Worm (Caenorhabditis elegans) whole organism, L1 larva: Measurements from ENCODE around the gene sprr-2.

Experiments
- aha-1 ChIP-seq: fragments of 150-350 bp; optimal IDR thresholded peaks from 2 replicates; lab custom pipeline; 2014; ENCODE audit warnings: missing biosample characterization, missing genetic modification characterization
- aly-2 ChIP-seq: fragments of 150-350 bp; optimal IDR thresholded peaks from 2 replicates; lab custom pipeline; 2014; ENCODE audit warnings: missing biosample characterization, missing genetic modification characterization
- ama-1 ChIP-seq: fragments of 150-350 bp; optimal IDR thresholded peaks from 2 replicates; lab custom pipeline; 2014
- blmp-1 ChIP-seq: fragments of 150-350 bp; optimal IDR thresholded peaks from 2 replicates; lab custom pipeline; 2014; ENCODE audit warnings: missing biosample characterization, missing genetic modification characterization
- ceh-63 ChIP-seq: fragments of 200-800 bp; sonication (Bioruptor generic); optimal IDR thresholded peaks from 2 replicates; lab custom pipeline; 2018; ENCODE audit warnings: mild to moderate bottlenecking, missing genetic modification characterization, missing compliant biosample characterization
- ceh-88 ChIP-seq: fragments of 200-800 bp; sonication (Bioruptor generic); IDR thresholded peaks from 2 replicates; pipeline ENCODE4 v1.3.6; 2022; ENCODE audit warnings: missing genetic modification characterization, missing compliant biosample characterization
- efl-1 ChIP-seq, 4 experiments: fragments of 150-350 bp; optimal IDR thresholded peaks in 3 of 4; peaks in 1 of 4; 1 replicate in 1 of 4; 2 replicates in 3 of 4; lab custom pipeline; 2014; ENCODE audit warnings: missing biosample characterization in 2 of 4, missing genetic modification characterization in 2 of 4, missing genetic modification reagents in 2 of 4
- elt-2 ChIP-seq: sonication (generic microtip); optimal IDR thresholded peaks from 2 replicates; lab custom pipeline; 2016; ENCODE audit warnings: missing genetic modification characterization, mild to moderate bottlenecking, inconsistent platforms, missing compliant biosample characterization, missing genetic modification reagents
- elt-3 ChIP-seq, 6 experiments: fragments of 150-350 bp in 1 of 6; sonication (generic microtip); optimal IDR thresholded peaks; 2 replicates each; lab custom pipeline; 2017 to 2018; ENCODE audit warnings: missing biosample characterization in 6 of 6, missing genetic modification characterization in 6 of 6, inconsistent platforms in 1 of 6
- fkh-8 ChIP-seq: sonication (generic microtip); optimal IDR thresholded peaks from 2 replicates; lab custom pipeline; 2016; ENCODE audit warnings: mild to moderate bottlenecking, missing genetic modification characterization, missing compliant biosample characterization
- grh-1 ChIP-seq: fragments of 200-800 bp; sonication (Bioruptor generic); IDR thresholded peaks from 2 replicates; pipeline ENCODE4 v1.3.6; 2022; ENCODE audit warnings: missing genetic modification reagents, missing genetic modification characterization, missing compliant biosample characterization
- lin-14 ChIP-seq: fragments of 200-800 bp; sonication (Bioruptor generic); optimal IDR thresholded peaks from 2 replicates; lab custom pipeline; 2018; ENCODE audit warnings: mild to moderate bottlenecking, missing genetic modification characterization, moderate library complexity, missing compliant biosample characterization
- lin-15B ChIP-seq: fragments of 150-350 bp; sonication (generic microtip); optimal IDR thresholded peaks from 3 replicates; lab custom pipeline; 2014; ENCODE audit warnings: missing biosample characterization, missing genetic modification characterization
- lin-35 ChIP-seq, 2 experiments: fragments of 150-350 bp; optimal IDR thresholded peaks; 2 replicates each; lab custom pipeline; 2014; ENCODE audit warnings: missing biosample characterization in 2 of 2, missing genetic modification characterization in 2 of 2, missing genetic modification reagents in 2 of 2
- lir-3 ChIP-seq: sonication (generic microtip); optimal IDR thresholded peaks from 2 replicates; lab custom pipeline; 2016; ENCODE audit warnings: mild to moderate bottlenecking, missing genetic modification characterization, moderate library complexity, missing compliant biosample characterization; ENCODE audit not compliant: poor library complexity
- lsy-2 ChIP-seq, 2 experiments: fragments of 150-350 bp; optimal IDR thresholded peaks; 2 replicates each; lab custom pipeline; 2014; ENCODE audit warnings: missing biosample characterization in 2 of 2, missing genetic modification characterization in 2 of 2
- mdl-1 ChIP-seq, 2 experiments: fragments of 150-350 bp; optimal IDR thresholded peaks; 2 replicates each; lab custom pipeline; 2014 to 2017; ENCODE audit warnings: missing biosample characterization in 2 of 2, missing genetic modification characterization in 2 of 2, inconsistent platforms in 1 of 2
- mef-2 ChIP-seq: fragments of 150-350 bp; optimal IDR thresholded peaks from 2 replicates; lab custom pipeline; 2014; ENCODE audit warnings: missing biosample characterization, missing genetic modification characterization
- mep-1 ChIP-seq: fragments of 150-350 bp; optimal IDR thresholded peaks from 2 replicates; lab custom pipeline; 2014; ENCODE audit warnings: missing biosample characterization, missing genetic modification characterization
- nhr-19 ChIP-seq: fragments of 200-800 bp; sonication (Bioruptor generic); conservative IDR thresholded peaks from 2 replicates; pipeline ENCODE4 v1.3.6; 2022; ENCODE audit warnings: missing genetic modification characterization, missing compliant biosample characterization
- nhr-20 ChIP-seq: sonication (generic microtip); optimal IDR thresholded peaks from 2 replicates; lab custom pipeline; 2016; ENCODE audit warnings: mild to moderate bottlenecking, missing genetic modification characterization, missing compliant biosample characterization
- nhr-47 ChIP-seq: sonication (generic microtip); optimal IDR thresholded peaks from 2 replicates; lab custom pipeline; 2016; ENCODE audit warnings: mild to moderate bottlenecking, missing genetic modification characterization, moderate library complexity, missing compliant biosample characterization
- nhr-71 ChIP-seq: sonication (generic microtip); optimal IDR thresholded peaks from 2 replicates; lab custom pipeline; 2016; ENCODE audit warnings: mild to moderate bottlenecking, missing genetic modification characterization, moderate library complexity, missing compliant biosample characterization
- nhr-76 ChIP-seq: sonication (generic microtip); optimal IDR thresholded peaks from 2 replicates; lab custom pipeline; 2017; ENCODE audit warnings: missing biosample characterization, missing genetic modification characterization
- nhr-85 ChIP-seq: sonication (generic microtip); peaks from one replicate; lab custom pipeline; 2016; ENCODE audit warnings: missing genetic modification characterization, inconsistent platforms, missing compliant biosample characterization
- nhr-90 ChIP-seq: sonication (generic microtip); optimal IDR thresholded peaks from 2 replicates; lab custom pipeline; 2016; ENCODE audit warnings: mild to moderate bottlenecking, missing genetic modification characterization, missing compliant biosample characterization; ENCODE audit not compliant: poor library complexity
- pax-3 ChIP-seq: fragments of 200-800 bp; sonication (Bioruptor generic); optimal IDR thresholded peaks from 2 replicates; lab custom pipeline; 2018; ENCODE audit warnings: mild to moderate bottlenecking, missing genetic modification characterization, moderate library complexity, missing compliant biosample characterization
- pqm-1 ChIP-seq: sonication (generic microtip); optimal IDR thresholded peaks from 3 replicates; lab custom pipeline; 2017; ENCODE audit warnings: missing biosample characterization, missing genetic modification characterization
- rnt-1 ChIP-seq: sonication (generic microtip); optimal IDR thresholded peaks from 2 replicates; lab custom pipeline; 2016; ENCODE audit warnings: mild to moderate bottlenecking, missing genetic modification characterization, moderate library complexity, missing compliant biosample characterization
- skn-1 ChIP-seq: fragments of 150-350 bp; optimal IDR thresholded peaks from 2 replicates; lab custom pipeline; 2014; ENCODE audit warnings: missing biosample characterization, missing genetic modification characterization
- snpc-4 ChIP-seq: fragments of 150-350 bp; optimal IDR thresholded peaks from 2 replicates; lab custom pipeline; 2014; ENCODE audit warnings: missing biosample characterization, missing genetic modification characterization
- snu-23 ChIP-seq: sonication (generic microtip); optimal IDR thresholded peaks from 2 replicates; lab custom pipeline; 2016; ENCODE audit warnings: missing genetic modification characterization, missing compliant biosample characterization
- swsn-7 ChIP-seq: sonication (generic microtip); optimal IDR thresholded peaks from 2 replicates; lab custom pipeline; 2016; ENCODE audit warnings: missing genetic modification characterization, missing compliant biosample characterization
- tbx-2 ChIP-seq: sonication (generic microtip); optimal IDR thresholded peaks from 2 replicates; lab custom pipeline; 2016; ENCODE audit warnings: missing genetic modification characterization, missing compliant biosample characterization
- unc-62 ChIP-seq: fragments of 150-350 bp; optimal IDR thresholded peaks from 2 replicates; lab custom pipeline; 2014; ENCODE audit warnings: missing biosample characterization, missing genetic modification reagents, missing genetic modification characterization
- zip-4 ChIP-seq: fragments of 200-800 bp; sonication (Bioruptor generic); optimal IDR thresholded peaks from 2 replicates; lab custom pipeline; 2018; ENCODE audit warnings: mild to moderate bottlenecking, missing genetic modification characterization, moderate library complexity, missing compliant biosample characterization
- ztf-11 ChIP-seq, 2 experiments: sonication (generic microtip); optimal IDR thresholded peaks; 2 replicates each; lab custom pipeline; 2016 to 2017; ENCODE audit warnings: missing genetic modification characterization in 2 of 2, missing biosample characterization in 1 of 2, missing compliant biosample characterization in 1 of 2
- ztf-4 ChIP-seq: fragments of 150-350 bp; optimal IDR thresholded peaks from 2 replicates; lab custom pipeline; 2014; ENCODE audit warnings: missing biosample characterization, missing genetic modification characterization

The sprr-2 gene

DNA sequence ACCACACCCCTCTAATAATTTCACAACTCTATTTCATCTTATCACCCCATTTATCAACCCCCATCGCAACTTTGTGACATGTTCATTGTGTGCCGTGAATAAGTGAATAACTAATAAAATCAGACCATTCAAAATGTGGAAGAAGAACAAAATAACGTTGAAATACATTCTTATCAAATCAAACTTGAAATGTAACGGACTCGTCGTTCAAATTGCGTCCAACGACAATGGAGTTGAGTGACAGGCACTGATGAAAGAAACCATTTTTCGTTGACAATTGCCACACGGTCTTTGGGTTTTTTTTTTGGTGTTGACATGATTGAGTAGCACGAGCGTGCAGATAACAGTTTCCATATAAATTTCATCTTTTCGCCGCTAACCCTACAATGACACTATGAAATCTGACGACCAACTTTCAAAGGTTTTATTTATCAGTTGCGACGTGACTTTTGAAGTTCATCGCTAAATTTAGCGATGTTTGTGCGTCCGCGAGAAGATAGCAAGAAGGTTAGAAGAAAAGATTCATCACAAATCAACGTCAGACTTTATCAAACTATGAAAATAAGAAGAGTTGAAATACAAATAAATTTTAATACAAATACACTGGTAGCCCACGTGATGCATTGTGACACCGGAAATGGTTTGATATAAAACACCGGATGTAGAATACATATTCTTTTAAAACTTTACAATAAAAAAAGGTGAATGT, 9.7 kb upstream of the sprr-2 start (continued):
- TF ChIP-seq zip-4 (GFP tag; lab: Kevin White, UChicago) (no peak), nhr-76 (no peak), efl-1 (optimal IDR thresholded peaks at IDR 0.05; lab: Kevin White, UChicago) (no peak), efl-1 (GFP tag; optimal IDR thresholded peaks at IDR 0.05 in 1 of 2; lab: Kevin White, UChicago) (peak in 1 of 2 experiments; percentile 43), skn-1 (no peak)
- TF ChIP-seq, all 84 proteins: peak for 16

DNA sequence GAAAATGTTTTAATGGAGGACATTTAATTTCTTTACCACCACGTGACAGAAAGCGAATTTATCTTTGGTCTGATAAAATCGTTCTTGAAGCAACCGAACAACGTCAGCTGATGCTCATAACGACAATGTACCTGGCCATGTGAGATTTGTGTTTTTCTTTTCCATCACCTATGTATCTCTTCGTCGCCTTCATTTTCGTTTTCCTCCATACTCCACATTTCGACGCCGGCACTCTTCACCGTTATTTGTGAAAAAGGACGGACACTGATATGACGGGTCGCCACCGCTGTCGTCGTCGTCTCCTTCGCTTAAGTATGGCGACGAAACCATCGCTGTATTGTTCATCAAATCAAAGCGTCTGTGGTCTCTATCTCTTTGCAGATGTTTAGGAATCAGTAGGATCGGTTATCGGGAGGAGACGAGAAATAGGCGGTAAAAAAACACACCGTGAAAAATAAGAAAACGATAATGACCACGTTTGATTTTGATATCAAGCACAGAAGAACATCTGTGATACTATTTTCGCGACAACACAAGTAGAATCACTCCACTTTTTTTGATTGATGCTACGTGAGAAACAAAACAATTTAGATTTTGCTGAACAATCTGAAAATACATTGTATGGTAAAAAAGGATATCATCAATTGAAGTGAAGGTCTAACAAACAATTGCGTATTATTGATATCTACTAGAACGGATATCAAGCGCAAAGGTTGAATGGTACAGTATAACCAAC, 6.3 kb upstream of the sprr-2 start:
- no peak for TF ChIP-seq ceh-63 (GFP tag; lab: Kevin White, UChicago)
- no peak for TF ChIP-seq swsn-7 (tag; lab: Kevin White, UChicago)
- peak in 3 of 6 experiments; percentile 24 to 72 (median 34) for TF ChIP-seq elt-3 (tag; optimal IDR thresholded peaks at IDR 0.05; lab: Kevin White, UChicago)
- TF ChIP-seq grh-1 (GFP tag; lab: Robert Waterston, UW): peak; percentile 58; the same call in 1 of the 2 replicates
- peak; percentile 57 for TF ChIP-seq nhr-90 (tag; lab: Kevin White, UChicago)
- TF ChIP-seq mep-1 (tag; lab: Kevin White, UChicago): peak; percentile 22
- peak in 1 of 2 experiments; percentile 67 for TF ChIP-seq lin-35 (GFP tag; optimal IDR thresholded peaks at IDR 0.05; lab: Kevin White, UChicago)
- no peak for TF ChIP-seq ama-1 (lab: Kevin White, UChicago)
- peak; percentile 97 for TF ChIP-seq nhr-85 (tag; lab: Kevin White, UChicago)
- TF ChIP-seq nhr-71: peak; percentile 82
- TF ChIP-seq lin-14 (GFP tag; lab: Kevin White, UChicago): peak; percentile 71
- TF ChIP-seq snpc-4: peak; percentile 4
- no peak for TF ChIP-seq lin-15B (tag; lab: Kevin White, UChicago)
- peak; percentile 83 for TF ChIP-seq blmp-1 (tag; lab: Kevin White, UChicago)
- TF ChIP-seq elt-2 (tag; lab: Kevin White, UChicago): peak; percentile 55
- peak; percentile 91 for TF ChIP-seq nhr-20 (tag; lab: Kevin White, UChicago)
- TF ChIP-seq snu-23 (GFP tag; lab: Kevin White, UChicago): peak; percentile 67
- TF ChIP-seq unc-62: no peak
- TF ChIP-seq mdl-1 (tag; optimal IDR thresholded peaks at IDR 0.05; lab: Kevin White, UChicago): peak in 1 of 2 experiments; percentile 72
- no peak for TF ChIP-seq ztf-4
- TF ChIP-seq efl-1 (optimal IDR thresholded peaks at IDR 0.05; lab: Kevin White, UChicago): no peak
- peak in 1 of 2 experiments; percentile 92 for TF ChIP-seq efl-1 (GFP tag; optimal IDR thresholded peaks at IDR 0.05 in 1 of 2; lab: Kevin White, UChicago)
- TF ChIP-seq nhr-19 (GFP tag; lab: Robert Waterston, UW): peak; percentile 57
- peak; percentile 34 for TF ChIP-seq tbx-2 (tag; lab: Kevin White, UChicago)
- TF ChIP-seq ceh-88 (GFP tag; lab: Robert Waterston, UW): no peak
- no peak for TF ChIP-seq fkh-8 (tag; lab: Kevin White, UChicago)
- no peak for TF ChIP-seq mef-2 (tag; lab: Kevin White, UChicago)
- TF ChIP-seq pqm-1: no peak
- TF ChIP-seq pax-3 (tag; lab: Kevin White, UChicago): no peak
- TF ChIP-seq nhr-47 (tag; lab: Kevin White, UChicago): peak; percentile 34
- TF ChIP-seq rnt-1 (tag; lab: Kevin White, UChicago): no peak
- TF ChIP-seq aly-2 (tag; lab: Kevin White, UChicago): no peak
- no peak for TF ChIP-seq lir-3 (tag; lab: Kevin White, UChicago)
- TF ChIP-seq lsy-2 (tag; optimal IDR thresholded peaks at IDR 0.05; lab: Kevin White, UChicago): peak in 1 of 2 experiments; percentile 8
- TF ChIP-seq aha-1 (tag; lab: Kevin White, UChicago): no peak
- no peak for TF ChIP-seq ztf-11 (tag; optimal IDR thresholded peaks at IDR 0.05; lab: Kevin White, UChicago)
